Fruit fly (Drosophila melanogaster) whole organism, wandering third instar larva: ENCODE data around the gene Fancm.

Source experiments
- Abd-B ChIP-seq: fragments of >200 bp; optimal IDR thresholded peaks from 2 replicates; lab custom pipeline; 2017; ENCODE audit warnings: missing biosample characterization, missing genetic modification characterization
- CG32264 ChIP-seq: fragments of 200-800 bp; sonication (Bioruptor generic); optimal IDR thresholded peaks from 2 replicates; lab custom pipeline; 2016; ENCODE audit warnings: missing biosample characterization, missing genetic modification characterization
- CG9705 ChIP-seq: fragments of 200-800 bp; sonication (Bioruptor generic); optimal IDR thresholded peaks from 2 replicates; lab custom pipeline; 2018; ENCODE audit warnings: missing biosample characterization, mild to moderate bottlenecking, missing genetic modification characterization
- CrebA ChIP-seq: fragments of 200-800 bp; sonication (Bioruptor generic); optimal IDR thresholded peaks from 2 replicates; lab custom pipeline; 2016; ENCODE audit warnings: missing biosample characterization, mild to moderate bottlenecking, missing genetic modification characterization, borderline replicate concordance
- Dfd ChIP-seq: fragments of >200 bp; optimal IDR thresholded peaks from 2 replicates; lab custom pipeline; 2017; ENCODE audit warnings: missing biosample characterization, missing genetic modification characterization
- Dif ChIP-seq: fragments of 200-275, 200-300 bp; sonication (Bioruptor generic); optimal IDR thresholded peaks from 2 replicates; lab custom pipeline; 2018; ENCODE audit warnings: missing biosample characterization, missing genetic modification characterization; ENCODE audit not compliant: partially characterized antibody
- GATAd ChIP-seq: sonication (Bioruptor generic); optimal IDR thresholded peaks from 2 replicates; lab custom pipeline; 2016; ENCODE audit warnings: missing biosample characterization, missing genetic modification characterization
- HLH106 ChIP-seq: fragments of 200-800 bp; optimal IDR thresholded peaks from 3 replicates; lab custom pipeline; 2019; ENCODE audit warnings: missing biosample characterization, mild to moderate bottlenecking, missing genetic modification characterization, moderate library complexity
- Hnf4 ChIP-seq: fragments of 200-800 bp; sonication (Bioruptor generic); optimal IDR thresholded peaks from 2 replicates; lab custom pipeline; 2016; ENCODE audit warnings: missing biosample characterization, mild to moderate bottlenecking, missing genetic modification characterization
- Hr78 ChIP-seq: fragments of >200 bp; optimal IDR thresholded peaks from 2 replicates; lab custom pipeline; 2017; ENCODE audit warnings: missing biosample characterization, missing genetic modification characterization
- Hr83 ChIP-seq: fragments of 200-300 bp; sonication (Bioruptor generic); optimal IDR thresholded peaks from 2 replicates; lab custom pipeline; 2016; ENCODE audit warnings: missing biosample characterization, mild to moderate bottlenecking, missing genetic modification characterization, moderate library complexity; ENCODE audit not compliant: poor library complexity, severe bottlenecking
- Jra ChIP-seq: sonication (Bioruptor generic); optimal IDR thresholded peaks from 2 replicates; lab custom pipeline; 2016; ENCODE audit warnings: missing biosample characterization, missing genetic modification characterization
- Mio ChIP-seq: sonication (Bioruptor generic); optimal IDR thresholded peaks from 2 replicates; lab custom pipeline; 2016; ENCODE audit warnings: missing biosample characterization, missing genetic modification characterization
- Myc ChIP-seq: fragments of >200 bp; optimal IDR thresholded peaks from 2 replicates; lab custom pipeline; 2017
- N ChIP-seq: fragments of >200 bp; optimal IDR thresholded peaks from 2 replicates; lab custom pipeline; 2018; ENCODE audit warnings: missing biosample characterization, missing external identifiers, missing genetic modification characterization
- OdsH ChIP-seq: fragments of 200-800 bp; sonication (Bioruptor generic); optimal IDR thresholded peaks from 2 replicates; lab custom pipeline; 2016; ENCODE audit warnings: missing biosample characterization, mild to moderate bottlenecking, missing genetic modification characterization
- Rel ChIP-seq, 2 experiments: fragments of 200-800 bp; sonication (Bioruptor generic) in 1 of 2; optimal IDR thresholded peaks; 2 replicates in 1 of 2; 3 replicates in 1 of 2; lab custom pipeline; 2016 to 2019; ENCODE audit warnings: mild to moderate bottlenecking in 2 of 2, missing biosample characterization in 2 of 2, missing genetic modification characterization in 2 of 2, moderate library complexity in 1 of 2
- Sp1 ChIP-seq: fragments of 200-800 bp; sonication (Bioruptor generic); optimal IDR thresholded peaks from 3 replicates; lab custom pipeline; 2019; ENCODE audit warnings: missing biosample characterization, mild to moderate bottlenecking, missing genetic modification characterization, moderate library complexity
- Vsx2 ChIP-seq: fragments of 200-300, 225-300 bp; sonication (Bioruptor generic); optimal IDR thresholded peaks from 2 replicates; lab custom pipeline; 2018; ENCODE audit warnings: missing biosample characterization, missing genetic modification characterization; ENCODE audit not compliant: partially characterized antibody
- br ChIP-seq: fragments of 200-800 bp; sonication (Bioruptor generic); optimal IDR thresholded peaks from 2 replicates; lab custom pipeline; 2016; ENCODE audit warnings: missing biosample characterization, missing genetic modification characterization
- brk ChIP-seq: fragments of 200-800 bp; sonication (Bioruptor generic); optimal IDR thresholded peaks from 2 replicates; lab custom pipeline; 2016; ENCODE audit warnings: missing biosample characterization, mild to moderate bottlenecking, missing genetic modification characterization
- dl ChIP-seq, 2 experiments: fragments of 175-275, 200-275 bp in 1 of 2; fragments of 200-275 bp in 1 of 2; sonication (Bioruptor generic); optimal IDR thresholded peaks; lab custom pipeline; 2018; ENCODE audit warnings: mild to moderate bottlenecking in 2 of 2, missing biosample characterization in 2 of 2, missing genetic modification characterization in 2 of 2, moderate library complexity in 2 of 2; ENCODE audit not compliant: partially characterized antibody in 2 of 2, insufficient read depth in 1 of 2
- dmrt93B ChIP-seq: fragments of 200-800 bp; sonication (Bioruptor generic); optimal IDR thresholded peaks from 2 replicates; lab custom pipeline; 2018; ENCODE audit warnings: missing biosample characterization, mild to moderate bottlenecking, missing genetic modification characterization
- dsf ChIP-seq: sonication (Bioruptor generic); optimal IDR thresholded peaks from 2 replicates; lab custom pipeline; 2016; ENCODE audit warnings: missing biosample characterization, missing genetic modification characterization, borderline replicate concordance
- ey ChIP-seq: fragments of 200-800 bp; sonication (Bioruptor generic); optimal IDR thresholded peaks from 2 replicates; lab custom pipeline; 2016; ENCODE audit warnings: missing biosample characterization, missing genetic modification characterization
- foxo ChIP-seq, 2 experiments: fragments of 200-800 bp; sonication (Bioruptor generic); optimal IDR thresholded peaks; 2 replicates in 1 of 2; 3 replicates in 1 of 2; lab custom pipeline; 2016 to 2017; ENCODE audit warnings: missing biosample characterization in 2 of 2, missing genetic modification characterization in 2 of 2
- fru ChIP-seq: fragments of 200-800 bp; sonication (Bioruptor generic); optimal IDR thresholded peaks from 3 replicates; lab custom pipeline; 2016; ENCODE audit warnings: missing biosample characterization, mild to moderate bottlenecking, missing genetic modification characterization
- h ChIP-seq: fragments of 200-800 bp; sonication (Bioruptor generic); optimal IDR thresholded peaks from 3 replicates; lab custom pipeline; 2016; ENCODE audit warnings: missing biosample characterization, mild to moderate bottlenecking, missing genetic modification characterization
- jim ChIP-seq: fragments of 175-275, 200-325 bp; sonication (Bioruptor generic); optimal IDR thresholded peaks from 2 replicates; lab custom pipeline; 2016; ENCODE audit warnings: missing biosample characterization, mild to moderate bottlenecking, missing genetic modification characterization
- lola ChIP-seq: fragments of >200 bp; optimal IDR thresholded peaks from 2 replicates; lab custom pipeline; 2017; ENCODE audit warnings: missing biosample characterization, missing genetic modification characterization
- pan ChIP-seq: fragments of >200 bp; optimal IDR thresholded peaks from 2 replicates; lab custom pipeline; 2017
- psq ChIP-seq: fragments of 200-800 bp; sonication (Bioruptor generic); optimal IDR thresholded peaks from 3 replicates; lab custom pipeline; 2017; ENCODE audit warnings: missing biosample characterization, mild to moderate bottlenecking, missing genetic modification characterization, moderate library complexity
- rgr ChIP-seq: fragments of 200-800 bp; sonication (Bioruptor generic); optimal IDR thresholded peaks from 3 replicates; lab custom pipeline; 2016; ENCODE audit warnings: missing biosample characterization, mild to moderate bottlenecking, missing genetic modification characterization
- sage ChIP-seq: fragments of 200-800 bp; sonication (Bioruptor generic); optimal IDR thresholded peaks from 2 replicates; lab custom pipeline; 2016; ENCODE audit warnings: missing biosample characterization, mild to moderate bottlenecking, missing genetic modification characterization
- sv ChIP-seq: fragments of 200-800 bp; sonication (Bioruptor generic); optimal IDR thresholded peaks from 3 replicates; lab custom pipeline; 2016; ENCODE audit warnings: missing biosample characterization, missing genetic modification characterization
- tai ChIP-seq: sonication (Bioruptor generic); optimal IDR thresholded peaks from 2 replicates; lab custom pipeline; 2016; ENCODE audit warnings: missing biosample characterization, missing genetic modification characterization
- usp ChIP-seq: fragments of >200 bp; optimal IDR thresholded peaks from 2 replicates; lab custom pipeline; 2017; ENCODE audit warnings: missing biosample characterization, missing genetic modification characterization
- woc ChIP-seq: sonication (Bioruptor generic); optimal IDR thresholded peaks from 2 replicates; lab custom pipeline; 2016; ENCODE audit warnings: missing biosample characterization, mild to moderate bottlenecking, missing genetic modification characterization

Gene Fancm

DNA sequence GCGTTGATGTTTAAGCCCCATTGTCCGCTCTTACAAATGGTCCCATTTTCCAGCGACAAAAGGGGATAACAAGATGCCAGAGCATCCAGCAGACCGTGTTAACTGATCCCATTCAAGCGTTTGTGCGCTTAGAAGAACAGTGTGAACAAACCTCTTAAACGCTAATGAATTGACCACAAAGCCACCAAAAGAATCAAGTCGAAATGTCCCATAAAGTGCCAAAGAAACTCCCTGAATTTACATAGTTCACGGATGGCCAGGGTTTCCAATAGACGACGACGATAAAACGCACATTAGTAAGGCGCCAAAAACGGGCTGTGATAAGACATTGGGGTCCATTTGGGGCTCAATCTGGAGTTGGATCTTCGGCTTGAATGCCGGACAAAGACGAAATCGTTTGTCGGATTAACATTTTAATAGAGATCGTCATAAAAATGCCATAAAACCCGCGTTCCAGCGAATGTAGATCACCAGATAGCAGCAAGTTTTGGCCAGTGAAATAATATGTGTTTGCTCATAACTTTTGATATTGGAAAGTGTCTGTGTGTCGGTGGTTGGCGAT, 19.2 kb downstream of the Fancm start:
- TF ChIP-seq foxo (GFP tag; optimal IDR thresholded peaks at IDR 0.05; lab: Kevin White, UChicago) (no peak), brk (GFP tag; lab: Kevin White, UChicago) (no peak), ey (GFP tag; lab: Kevin White, UChicago) (no peak), dmrt93B (GFP tag; lab: Kevin White, UChicago) (no peak), Myc (lab: Kevin White, UChicago) (no peak), CG9705 (GFP tag; lab: Kevin White, UChicago) (no peak), Dif (GFP tag; lab: Kevin White, UChicago) (no peak), pan (lab: Kevin White, UChicago) (no peak), lola (GFP tag; lab: Kevin White, UChicago) (no peak), OdsH (GFP tag; lab: Kevin White, UChicago) (no peak), Hr78 (no peak), br (GFP tag; lab: Kevin White, UChicago) (no peak), Sp1 (GFP tag; lab: Kevin White, UChicago) (no peak), rgr (no peak)

DNA sequence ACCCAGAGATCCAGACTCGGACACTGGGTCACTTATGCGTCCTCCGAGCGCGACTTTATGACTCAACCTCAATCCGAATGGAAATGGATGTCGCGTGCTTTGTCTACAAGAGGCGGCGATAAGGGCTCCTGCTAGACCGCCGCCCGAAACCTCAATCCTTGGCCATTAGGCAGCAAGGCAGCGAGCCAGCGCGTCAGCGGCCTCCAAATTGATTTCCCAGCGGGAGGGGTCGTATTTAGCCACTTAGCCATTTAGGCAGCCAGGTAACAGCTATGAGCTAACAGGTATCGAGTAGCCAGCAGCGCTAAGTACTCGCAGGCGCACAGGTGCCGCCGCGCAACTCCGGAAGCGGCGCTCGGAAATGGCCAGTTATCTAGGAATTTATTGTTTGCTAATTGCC, 24.1 kb downstream of the Fancm start:
- TF ChIP-seq N (GFP tag; lab: Kevin White, UChicago) (no peak), dsf (GFP tag; lab: Kevin White, UChicago) (no peak), h (GFP tag; lab: Kevin White, UChicago) (no peak), Jra (GFP tag; lab: Kevin White, UChicago) (no peak), Myc (lab: Kevin White, UChicago) (no peak), psq (no peak), CG9705 (GFP tag; lab: Kevin White, UChicago) (no peak), dmrt93B (GFP tag; lab: Kevin White, UChicago) (no peak), CrebA (GFP tag; lab: Kevin White, UChicago) (no peak)
- TF ChIP-seq, all 38 proteins: peak for 0

DNA sequence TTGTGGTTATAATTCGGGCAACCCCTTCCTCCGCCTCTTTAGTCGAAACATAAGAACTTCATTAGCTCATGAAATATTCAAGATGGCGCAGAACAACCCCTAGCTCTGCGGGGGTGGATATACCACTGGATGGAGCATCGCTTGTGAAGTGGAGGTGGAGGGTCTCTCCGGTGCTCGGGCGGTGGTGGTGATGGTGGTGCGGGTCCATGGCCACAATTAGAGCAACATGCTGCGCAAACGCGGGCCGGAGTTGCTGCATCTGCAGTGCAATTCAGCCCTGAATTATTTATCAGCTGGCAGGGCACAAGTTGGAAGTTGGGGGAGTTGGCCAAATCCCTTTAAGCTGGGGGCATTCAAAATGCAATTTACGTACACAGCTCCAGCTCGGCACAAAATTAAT, 28.9 kb downstream of the Fancm start:
- TF ChIP-seq sage (GFP tag; lab: Kevin White, UChicago) = no peak
- peak; percentile 41 for TF ChIP-seq Vsx2 (GFP tag; lab: Kevin White, UChicago)

DNA sequence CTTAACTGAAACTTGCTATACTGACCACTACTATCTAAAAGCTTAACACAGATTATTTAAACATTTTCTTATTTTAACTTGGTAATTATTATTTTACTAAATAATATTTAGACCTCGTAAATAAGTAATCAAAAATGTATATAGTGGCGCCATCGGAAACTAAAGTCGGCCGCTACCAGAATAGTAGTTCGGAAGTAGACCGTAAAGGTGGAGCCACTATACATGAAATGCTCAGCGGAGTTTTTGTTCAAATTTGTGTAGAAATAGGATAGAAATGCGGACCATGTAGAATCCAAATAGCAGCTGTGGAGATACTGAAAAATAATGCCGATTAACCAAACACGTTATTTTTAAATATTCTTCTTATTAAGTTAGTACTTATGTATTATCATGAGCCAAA, 38.1 kb downstream of the Fancm start:
- no peak for TF ChIP-seq Rel (GFP tag; optimal IDR thresholded peaks at IDR 0.05; lab: Kevin White, UChicago)
- no peak for TF ChIP-seq Rel (tag; optimal IDR thresholded peaks at IDR 0.05; lab: Kevin White, UChicago)
- peak; percentile 63 for TF ChIP-seq Myc (lab: Kevin White, UChicago)
- peak; percentile 91 for TF ChIP-seq brk (GFP tag; lab: Kevin White, UChicago)
- TF ChIP-seq fru (GFP tag; lab: Kevin White, UChicago) = peak; percentile 92
- TF ChIP-seq Dif (GFP tag; lab: Kevin White, UChicago) = no peak
- peak; percentile 99 for TF ChIP-seq rgr
- TF ChIP-seq Hr78 = no peak
- peak; percentile 76 for TF ChIP-seq GATAd (GFP tag; lab: Kevin White, UChicago)
- no peak for TF ChIP-seq Abd-B (GFP tag; lab: Kevin White, UChicago)
- no peak for TF ChIP-seq usp (GFP tag; lab: Kevin White, UChicago)
- TF ChIP-seq sv (GFP tag; lab: Kevin White, UChicago) = peak; percentile 96
- TF ChIP-seq CrebA (GFP tag; lab: Kevin White, UChicago) = no peak
- peak; percentile 99 for TF ChIP-seq Hr83 (GFP tag; lab: Kevin White, UChicago)
- TF ChIP-seq pan (lab: Kevin White, UChicago) = no peak
- TF ChIP-seq tai (GFP tag; lab: Kevin White, UChicago) = peak; percentile 88
- TF ChIP-seq Jra (GFP tag; lab: Kevin White, UChicago) = peak; percentile 82
- peak; percentile 88 for TF ChIP-seq Sp1 (GFP tag; lab: Kevin White, UChicago)
- peak; percentile 68 for TF ChIP-seq CG32264
- TF ChIP-seq Dfd (GFP tag; lab: Kevin White, UChicago) = no peak
- peak; percentile 33 to 96 for TF ChIP-seq foxo (GFP tag; optimal IDR thresholded peaks at IDR 0.05; lab: Kevin White, UChicago)
- peak; percentile 94 for TF ChIP-seq HLH106
- TF ChIP-seq Hnf4 (GFP tag; lab: Kevin White, UChicago) = peak; percentile 94
- peak; percentile 81 for TF ChIP-seq Mio (GFP tag; lab: Kevin White, UChicago)
- TF ChIP-seq dl (GFP tag; optimal IDR thresholded peaks at IDR 0.05; lab: Kevin White, UChicago; ENCODE audit: insufficient read depth in 1 of 2, partially characterized antibody in 2 of 2) = no peak
- TF ChIP-seq br (GFP tag; lab: Kevin White, UChicago) = peak; percentile 94
- peak; percentile 95 for TF ChIP-seq OdsH (GFP tag; lab: Kevin White, UChicago)
- TF ChIP-seq dsf (GFP tag; lab: Kevin White, UChicago) = peak; percentile 84
- peak; percentile 19 for TF ChIP-seq woc (GFP tag; lab: Kevin White, UChicago)
- TF ChIP-seq CG9705 (GFP tag; lab: Kevin White, UChicago) = peak; percentile 98
- no peak for TF ChIP-seq N (GFP tag; lab: Kevin White, UChicago)
- no peak for TF ChIP-seq Vsx2 (GFP tag; lab: Kevin White, UChicago)
- peak; percentile 96 for TF ChIP-seq h (GFP tag; lab: Kevin White, UChicago)
- peak; percentile 88 for TF ChIP-seq ey (GFP tag; lab: Kevin White, UChicago)
- no peak for TF ChIP-seq jim (GFP tag; lab: Kevin White, UChicago)
- no peak for TF ChIP-seq lola (GFP tag; lab: Kevin White, UChicago)
- peak; percentile 98 for TF ChIP-seq dmrt93B (GFP tag; lab: Kevin White, UChicago)
- peak; percentile 85 for TF ChIP-seq psq
- TF ChIP-seq sage (GFP tag; lab: Kevin White, UChicago) = peak; percentile 72
- TF ChIP-seq, all 38 proteins: peak for 25
